Worm (Caenorhabditis elegans) whole organism, late embryonic: Measurements from ENCODE around the gene srd-44.

ENCODE experiments used
- C08G9.2 ChIP-seq: sonication (generic microtip); optimal IDR thresholded peaks from 2 replicates; lab custom pipeline; 2016; ENCODE audit warnings: mild to moderate bottlenecking, missing genetic modification characterization, moderate library complexity, missing compliant biosample characterization
- K02D7.2 ChIP-seq: sonication (generic microtip); optimal IDR thresholded peaks from 2 replicates; lab custom pipeline; 2017; ENCODE audit warnings: mild to moderate bottlenecking, missing genetic modification characterization, missing compliant biosample characterization
- T23F11.4 ChIP-seq: fragments of 200-800 bp; sonication (Bioruptor generic); optimal IDR thresholded peaks from 2 replicates; lab custom pipeline; 2018; ENCODE audit warnings: mild to moderate bottlenecking, missing genetic modification characterization, missing compliant biosample characterization
- Y22D7AL.16 ChIP-seq: sonication (generic microtip); optimal IDR thresholded peaks from 2 replicates; lab custom pipeline; 2016; ENCODE audit warnings: missing genetic modification characterization, missing compliant biosample characterization
- ahr-1 ChIP-seq: sonication (generic microtip); optimal IDR thresholded peaks from 2 replicates; lab custom pipeline; 2016; ENCODE audit warnings: missing genetic modification characterization, missing compliant biosample characterization
- ceh-18 ChIP-seq: sonication (generic microtip); optimal IDR thresholded peaks from 2 replicates; lab custom pipeline; 2016; ENCODE audit warnings: missing genetic modification characterization, missing compliant biosample characterization
- ceh-19 ChIP-seq: fragments of 200-800 bp; sonication (Bioruptor generic); optimal IDR thresholded peaks from 2 replicates; lab custom pipeline; 2018; ENCODE audit warnings: mild to moderate bottlenecking, missing genetic modification characterization, missing compliant biosample characterization
- ceh-22 ChIP-seq: sonication (generic microtip); optimal IDR thresholded peaks from 2 replicates; lab custom pipeline; 2017; ENCODE audit warnings: missing biosample characterization, missing genetic modification characterization
- ceh-24 ChIP-seq: sonication (generic microtip); optimal IDR thresholded peaks from 2 replicates; lab custom pipeline; 2016; ENCODE audit warnings: mild to moderate bottlenecking, missing genetic modification characterization, missing compliant biosample characterization
- ceh-31 ChIP-seq: sonication (generic microtip); optimal IDR thresholded peaks from 2 replicates; lab custom pipeline; 2016; ENCODE audit warnings: missing genetic modification characterization, missing compliant biosample characterization
- ceh-34 ChIP-seq: sonication (generic microtip); optimal IDR thresholded peaks from 2 replicates; lab custom pipeline; 2016; ENCODE audit warnings: mild to moderate bottlenecking, missing genetic modification characterization, missing compliant biosample characterization
- ceh-6 ChIP-seq: fragments of 200-800 bp; sonication (Bioruptor generic); optimal IDR thresholded peaks from 2 replicates; lab custom pipeline; 2018; ENCODE audit warnings: mild to moderate bottlenecking, missing genetic modification characterization, missing compliant biosample characterization
- dve-1 ChIP-seq: sonication (generic microtip); optimal IDR thresholded peaks from 2 replicates; lab custom pipeline; 2017; ENCODE audit warnings: antibody characterized with exemption, mild to moderate bottlenecking, missing genetic modification characterization, missing compliant biosample characterization
- ets-4 ChIP-seq: sonication (generic microtip); optimal IDR thresholded peaks from 2 replicates; lab custom pipeline; 2016; ENCODE audit warnings: missing genetic modification characterization, missing compliant biosample characterization
- eyg-1 ChIP-seq: sonication (generic microtip); optimal IDR thresholded peaks from 2 replicates; lab custom pipeline; 2016; ENCODE audit warnings: missing genotype, missing genetic modification characterization, missing compliant biosample characterization
- fax-1 ChIP-seq: sonication (generic microtip); optimal IDR thresholded peaks from 2 replicates; lab custom pipeline; 2016; ENCODE audit warnings: missing genotype, missing genetic modification characterization, missing compliant biosample characterization
- fkh-10 ChIP-seq: fragments of 150-350 bp; optimal IDR thresholded peaks from 2 replicates; lab custom pipeline; 2014; ENCODE audit warnings: missing biosample characterization, missing genetic modification reagents, missing genetic modification characterization
- hlh-15 ChIP-seq: sonication (generic microtip); optimal IDR thresholded peaks from 2 replicates; lab custom pipeline; 2016; ENCODE audit warnings: missing genetic modification characterization, missing compliant biosample characterization
- hlh-30 ChIP-seq: sonication (generic microtip); optimal IDR thresholded peaks from 2 replicates; lab custom pipeline; 2017; ENCODE audit warnings: antibody characterized with exemption, missing genetic modification characterization, missing compliant biosample characterization; ENCODE audit not compliant: insufficient read depth
- hlh-6 ChIP-seq: sonication (generic microtip); optimal IDR thresholded peaks from 2 replicates; lab custom pipeline; 2016; ENCODE audit warnings: missing genotype, missing genetic modification characterization, missing compliant biosample characterization
- hlh-8 ChIP-seq: sonication (generic microtip); optimal IDR thresholded peaks from 2 replicates; lab custom pipeline; 2016; ENCODE audit warnings: missing genotype, missing genetic modification characterization, missing compliant biosample characterization
- lin-11 ChIP-seq: fragments of 200-800 bp; sonication (Bioruptor generic); optimal IDR thresholded peaks from 2 replicates; lab custom pipeline; 2018; ENCODE audit warnings: mild to moderate bottlenecking, missing genetic modification characterization, missing compliant biosample characterization
- mec-3 ChIP-seq: sonication (generic microtip); optimal IDR thresholded peaks from 2 replicates; lab custom pipeline; 2016; ENCODE audit warnings: borderline replicate concordance, missing genetic modification characterization, missing compliant biosample characterization
- nfya-1 ChIP-seq: sonication (generic microtip); optimal IDR thresholded peaks from 2 replicates; lab custom pipeline; 2017; ENCODE audit warnings: missing genetic modification characterization, mild to moderate bottlenecking, missing compliant biosample characterization, antibody characterized with exemption, moderate library complexity
- nhr-232 ChIP-seq: sonication (generic microtip); optimal IDR thresholded peaks from 2 replicates; lab custom pipeline; 2016; ENCODE audit warnings: missing genetic modification characterization, missing compliant biosample characterization
- npax-4 ChIP-seq: sonication (generic microtip); optimal IDR thresholded peaks from 2 replicates; lab custom pipeline; 2016; ENCODE audit warnings: missing genetic modification characterization, missing compliant biosample characterization
- odd-2 ChIP-seq: sonication (generic microtip); optimal IDR thresholded peaks from 2 replicates; lab custom pipeline; 2017; ENCODE audit warnings: antibody characterized with exemption, mild to moderate bottlenecking, missing genetic modification characterization, missing compliant biosample characterization
- pag-3 ChIP-seq: sonication (generic microtip); optimal IDR thresholded peaks from 2 replicates; lab custom pipeline; 2016; ENCODE audit warnings: missing compliant biosample characterization, missing genetic modification characterization, borderline replicate concordance
- pat-9 ChIP-seq: fragments of 200-800 bp; sonication (Bioruptor generic); optimal IDR thresholded peaks from 2 replicates; lab custom pipeline; 2018; ENCODE audit warnings: mild to moderate bottlenecking, missing genetic modification characterization, moderate library complexity, missing compliant biosample characterization
- pax-1 ChIP-seq: fragments of 150-350 bp; optimal IDR thresholded peaks from 2 replicates; lab custom pipeline; 2014; ENCODE audit warnings: missing biosample characterization, missing genetic modification characterization
- pha-2 ChIP-seq: sonication (generic microtip); optimal IDR thresholded peaks from 2 replicates; lab custom pipeline; 2017; ENCODE audit warnings: mild to moderate bottlenecking, missing genetic modification characterization, missing compliant biosample characterization
- pha-4 ChIP-seq: fragments of 150-350 bp; optimal IDR thresholded peaks from 2 replicates; lab custom pipeline; 2018; ENCODE audit warnings: missing biosample characterization, missing genetic modification reagents, missing genetic modification characterization
- pqm-1 ChIP-seq: sonication (generic microtip); optimal IDR thresholded peaks from 2 replicates; lab custom pipeline; 2016; ENCODE audit warnings: missing genetic modification characterization, missing compliant biosample characterization
- sox-4 ChIP-seq: sonication (generic microtip); optimal IDR thresholded peaks from 2 replicates; lab custom pipeline; 2017; ENCODE audit warnings: mild to moderate bottlenecking, missing genetic modification characterization, inconsistent platforms, missing compliant biosample characterization
- syd-9 ChIP-seq: sonication (generic microtip); optimal IDR thresholded peaks from 2 replicates; lab custom pipeline; 2016; ENCODE audit warnings: mild to moderate bottlenecking, missing genetic modification characterization, moderate library complexity, missing compliant biosample characterization
- tbx-2 ChIP-seq: sonication (generic microtip); optimal IDR thresholded peaks from 2 replicates; lab custom pipeline; 2016; ENCODE audit warnings: missing genetic modification characterization, missing compliant biosample characterization
- tbx-7 ChIP-seq: sonication (generic microtip); optimal IDR thresholded peaks from 2 replicates; lab custom pipeline; 2016; ENCODE audit warnings: missing genotype, missing genetic modification characterization, missing compliant biosample characterization
- ttx-3 ChIP-seq: sonication (generic microtip); optimal IDR thresholded peaks from 2 replicates; lab custom pipeline; 2016; ENCODE audit warnings: missing genetic modification reagents, missing genetic modification characterization, missing compliant biosample characterization
- zip-5 ChIP-seq: sonication (generic microtip); optimal IDR thresholded peaks from 2 replicates; lab custom pipeline; 2016; ENCODE audit warnings: missing genetic modification characterization, missing compliant biosample characterization

Gene srd-44

DNA sequence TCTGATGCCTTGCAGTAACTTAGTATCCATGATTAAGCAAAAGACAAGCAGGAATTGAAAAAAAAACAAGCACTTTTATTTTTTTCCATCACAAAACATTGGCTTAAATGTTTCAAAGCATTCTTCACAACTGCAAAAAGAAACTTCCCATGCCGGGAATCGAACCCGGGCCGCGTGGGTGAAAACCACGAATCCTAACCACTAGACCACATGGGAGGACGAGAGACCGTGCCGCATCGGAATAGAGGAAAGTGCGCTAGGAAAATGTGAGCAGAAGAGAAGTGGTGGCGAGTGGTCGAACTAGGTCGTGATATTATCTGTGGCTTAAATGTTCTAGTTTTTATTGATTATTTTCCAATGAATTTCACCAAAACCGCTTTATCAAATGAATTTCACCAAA is 29.3 kb downstream of the srd-44 start (continued):
- TF ChIP-seq ceh-22 (tag; lab: Kevin White, UChicago) (no peak), C08G9.2 (tag; lab: Kevin White, UChicago) (peak; percentile 53), Y22D7AL.16 (peak; percentile 29), nhr-232 (tag; lab: Kevin White, UChicago) (peak; percentile 43), ceh-19 (peak; percentile 32), nfya-1 (tag; lab: Kevin White, UChicago) (peak; percentile 38), mec-3 (no peak), ceh-31 (tag; lab: Kevin White, UChicago) (no peak), hlh-6 (tag; lab: Kevin White, UChicago) (peak; percentile 61), pag-3 (tag; lab: Kevin White, UChicago) (no peak), T23F11.4 (peak; percentile 32), pha-2 (tag; lab: Kevin White, UChicago) (no peak), ceh-18 (tag; lab: Kevin White, UChicago) (peak; percentile 56), ceh-34 (peak; percentile 38), hlh-30 (peak; percentile 36), npax-4 (tag; lab: Kevin White, UChicago) (peak; percentile 15), tbx-2 (tag; lab: Kevin White, UChicago) (peak; percentile 44), ahr-1 (tag; lab: Kevin White, UChicago) (peak; percentile 18), lin-11 (tag; lab: Kevin White, UChicago) (peak; percentile 47), syd-9 (tag; lab: Kevin White, UChicago) (peak; percentile 65), K02D7.2 (tag; lab: Kevin White, UChicago) (peak; percentile 26)

ce11 chrX:12371321-12371720 is 33.1 kb downstream of the srd-44 start, which contains the start of gene rif-1.2:
TSS of gene rif-1.2 (minus strand) at chrX:12371421.
- TF ChIP-seq hlh-30 (no peak), pax-1 (tag; lab: Kevin White, UChicago) (no peak), hlh-8 (no peak), zip-5 (tag; lab: Kevin White, UChicago) (no peak), ets-4 (tag; lab: Kevin White, UChicago) (no peak)

DNA sequence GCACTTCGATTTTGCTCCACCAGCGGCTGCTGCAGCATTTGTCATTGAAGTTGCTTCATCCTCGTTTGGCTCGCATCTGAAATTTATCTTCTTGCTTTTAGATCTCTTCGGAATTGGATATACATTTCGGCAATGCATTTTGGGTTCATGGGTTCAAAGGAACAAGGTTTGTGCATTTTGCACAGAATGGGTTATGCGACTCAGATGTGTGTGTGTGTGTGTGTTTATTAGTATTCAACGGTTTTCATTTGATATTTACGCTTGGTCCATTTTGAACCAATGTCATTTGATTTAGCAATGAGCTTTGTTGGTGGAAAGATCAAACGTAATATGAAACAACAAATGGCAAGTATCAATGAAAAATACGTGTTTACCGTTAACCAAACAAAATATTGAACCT is 37.5 kb downstream of the srd-44 start:
- no peak for TF ChIP-seq pax-1 (tag; lab: Kevin White, UChicago)
- no peak for TF ChIP-seq Y22D7AL.16
- TF ChIP-seq ttx-3 (tag; lab: Kevin White, UChicago) = no peak
- TF ChIP-seq sox-4 = no peak
- TF ChIP-seq odd-2 (tag; lab: Kevin White, UChicago) = no peak
- no peak for TF ChIP-seq dve-1
- TF ChIP-seq, all 69 proteins: peak for 0

DNA sequence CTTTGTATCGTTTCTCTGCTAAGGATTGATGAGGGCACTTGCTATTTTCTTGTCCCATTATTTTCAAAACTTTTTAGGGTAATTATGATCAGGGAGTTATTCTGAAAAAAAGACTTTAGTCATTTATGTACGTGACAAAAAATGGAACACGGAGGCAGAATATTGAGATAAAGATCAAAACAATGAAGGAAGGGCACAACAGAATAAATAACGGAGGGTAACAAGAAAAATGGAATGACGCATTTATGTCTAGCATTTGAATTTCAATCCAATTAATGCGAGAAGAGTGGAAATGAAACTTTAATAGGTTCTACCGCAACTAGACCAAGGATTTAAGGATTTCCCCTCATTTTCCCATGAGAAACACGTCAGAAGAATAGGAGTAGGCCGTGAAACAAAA is 40.1 kb downstream of the srd-44 start, which contains the start of gene glb-13:
glb-13 (minus strand) TSS at position 101 of the 400 bp plus-strand sequence.
- TF ChIP-seq ceh-34 (no peak), lin-11 (tag; lab: Kevin White, UChicago) (no peak), hlh-15 (no peak), pqm-1 (no peak), pha-4 (tag; lab: Kevin White, UChicago) (no peak), pat-9 (tag; lab: Kevin White, UChicago) (no peak), ceh-6 (GFP tag; lab: Kevin White, UChicago) (no peak), fax-1 (tag; lab: Kevin White, UChicago) (no peak), ceh-24 (tag; lab: Kevin White, UChicago) (no peak), nhr-232 (tag; lab: Kevin White, UChicago) (no peak), ceh-31 (tag; lab: Kevin White, UChicago) (no peak), eyg-1 (no peak), tbx-7 (no peak), nfya-1 (tag; lab: Kevin White, UChicago) (no peak), C08G9.2 (tag; lab: Kevin White, UChicago) (no peak), fkh-10 (GFP tag; lab: Kevin White, UChicago) (no peak), sox-4 (no peak), pha-2 (tag; lab: Kevin White, UChicago) (no peak)
- TF ChIP-seq, all 69 proteins: peak for 0
